Fruit fly (Drosophila melanogaster) whole organism, wandering third instar larva: ENCODE data around the gene Ube3a.

Source experiments
- Hnf4 ChIP-seq: fragments of 200-800 bp; sonication (Bioruptor generic); optimal IDR thresholded peaks from 2 replicates; lab custom pipeline; 2016; ENCODE audit warnings: missing biosample characterization, mild to moderate bottlenecking, missing genetic modification characterization
- Myc ChIP-seq: fragments of >200 bp; optimal IDR thresholded peaks from 2 replicates; lab custom pipeline; 2017
- OdsH ChIP-seq: fragments of 200-800 bp; sonication (Bioruptor generic); optimal IDR thresholded peaks from 2 replicates; lab custom pipeline; 2016; ENCODE audit warnings: missing biosample characterization, mild to moderate bottlenecking, missing genetic modification characterization
- Rel ChIP-seq, 2 experiments: fragments of 200-800 bp; sonication (Bioruptor generic) in 1 of 2; optimal IDR thresholded peaks; 2 replicates in 1 of 2; 3 replicates in 1 of 2; lab custom pipeline; 2016 to 2019; ENCODE audit warnings: mild to moderate bottlenecking in 2 of 2, missing biosample characterization in 2 of 2, missing genetic modification characterization in 2 of 2, moderate library complexity in 1 of 2
- br ChIP-seq: fragments of 200-800 bp; sonication (Bioruptor generic); optimal IDR thresholded peaks from 2 replicates; lab custom pipeline; 2016; ENCODE audit warnings: missing biosample characterization, missing genetic modification characterization
- dmrt93B ChIP-seq: fragments of 200-800 bp; sonication (Bioruptor generic); optimal IDR thresholded peaks from 2 replicates; lab custom pipeline; 2018; ENCODE audit warnings: missing biosample characterization, mild to moderate bottlenecking, missing genetic modification characterization
- dsf ChIP-seq: sonication (Bioruptor generic); optimal IDR thresholded peaks from 2 replicates; lab custom pipeline; 2016; ENCODE audit warnings: missing biosample characterization, missing genetic modification characterization, borderline replicate concordance
- h ChIP-seq: fragments of 200-800 bp; sonication (Bioruptor generic); optimal IDR thresholded peaks from 3 replicates; lab custom pipeline; 2016; ENCODE audit warnings: missing biosample characterization, mild to moderate bottlenecking, missing genetic modification characterization
- pan ChIP-seq: fragments of >200 bp; optimal IDR thresholded peaks from 2 replicates; lab custom pipeline; 2017
- psq ChIP-seq: fragments of 200-800 bp; sonication (Bioruptor generic); optimal IDR thresholded peaks from 3 replicates; lab custom pipeline; 2017; ENCODE audit warnings: missing biosample characterization, mild to moderate bottlenecking, missing genetic modification characterization, moderate library complexity
- tai ChIP-seq: sonication (Bioruptor generic); optimal IDR thresholded peaks from 2 replicates; lab custom pipeline; 2016; ENCODE audit warnings: missing biosample characterization, missing genetic modification characterization
- woc ChIP-seq: sonication (Bioruptor generic); optimal IDR thresholded peaks from 2 replicates; lab custom pipeline; 2016; ENCODE audit warnings: missing biosample characterization, mild to moderate bottlenecking, missing genetic modification characterization

- TF ChIP-seq dmrt93B (GFP tag; lab: Kevin White, UChicago) (no peak), dsf (GFP tag; lab: Kevin White, UChicago) (no peak), Myc (lab: Kevin White, UChicago) (no peak), woc (GFP tag; lab: Kevin White, UChicago) (no peak), OdsH (GFP tag; lab: Kevin White, UChicago) (no peak), br (no peak), Rel (GFP tag; optimal IDR thresholded peaks at IDR 0.05; lab: Kevin White, UChicago) (no peak), Rel (tag; optimal IDR thresholded peaks at IDR 0.05; lab: Kevin White, UChicago) (peak; percentile 9), psq (GFP tag; lab: Kevin White, UChicago) (no peak), Hnf4 (no peak), tai (GFP tag; lab: Kevin White, UChicago) (no peak), pan (no peak), h (GFP tag; lab: Kevin White, UChicago) (no peak)
Observed at dm6 chr3L:11214406-11215243, 4.2 kb upstream of the Ube3a start, which contains the start of gene CG42671.
